Worm (Caenorhabditis elegans) whole organism, young adult: ENCODE data around the gene ben-1.
A peak's percentile ranks its signal among the peaks of the same experiment; 100 is the strongest.

Experiments
- B0336.3 ChIP-seq: fragments of 200-800 bp; sonication (Bioruptor generic); IDR thresholded peaks from 2 replicates; pipeline ENCODE4 v1.3.6; 2022; ENCODE audit warnings: missing genetic modification characterization, missing compliant biosample characterization
- D2030.7 ChIP-seq: fragments of 200-800 bp; sonication (Bioruptor generic); IDR thresholded peaks from 2 replicates; pipeline ENCODE4 v1.3.6; 2022; ENCODE audit warnings: missing genetic modification reagents, missing genetic modification characterization, missing compliant biosample characterization
- F33H1.4 ChIP-seq: fragments of 200-800 bp; sonication (Bioruptor generic); IDR thresholded peaks from 2 replicates; pipeline ENCODE4 v1.3.6; 2022; ENCODE audit warnings: missing genetic modification reagents, missing genetic modification characterization, missing compliant biosample characterization
- F49E8.2 ChIP-seq: sonication (generic microtip); optimal IDR thresholded peaks from 3 replicates; lab custom pipeline; 2017; ENCODE audit warnings: missing genetic modification characterization, mild to moderate bottlenecking, missing compliant biosample characterization, antibody characterized with exemption, moderate library complexity; ENCODE audit not compliant: insufficient read depth
- F57A8.1 ChIP-seq: fragments of 200-800 bp; sonication (Bioruptor generic); optimal IDR thresholded peaks from 2 replicates; lab custom pipeline; 2018; ENCODE audit warnings: mild to moderate bottlenecking, missing genetic modification characterization, moderate library complexity, missing compliant biosample characterization
- K11D2.4 ChIP-seq: fragments of 200-800 bp; sonication (Bioruptor generic); IDR thresholded peaks from 2 replicates; pipeline ENCODE4 v1.3.6; 2022; ENCODE audit warnings: missing genetic modification reagents, missing genetic modification characterization, missing compliant biosample characterization
- T26A5.8 ChIP-seq: sonication (generic microtip); optimal IDR thresholded peaks from 2 replicates; lab custom pipeline; 2016; ENCODE audit warnings: missing genetic modification characterization, missing compliant biosample characterization
- Y53F4B.3 ChIP-seq: fragments of 200-800 bp; sonication (Bioruptor generic); IDR thresholded peaks from 2 replicates; pipeline ENCODE4 v1.3.6; 2022; ENCODE audit warnings: missing genetic modification reagents, missing genetic modification characterization, missing compliant biosample characterization
- Y67H2A.10 ChIP-seq: fragments of 200-800 bp; sonication (Bioruptor generic); conservative IDR thresholded peaks from 2 replicates; pipeline ENCODE4 v1.3.6; 2022; ENCODE audit warnings: missing genetic modification reagents, missing genetic modification characterization, missing compliant biosample characterization
- ZK185.1 ChIP-seq: sonication (generic microtip); optimal IDR thresholded peaks from 2 replicates; lab custom pipeline; 2016; ENCODE audit warnings: mild to moderate bottlenecking, missing genetic modification characterization, missing compliant biosample characterization; ENCODE audit not compliant: poor library complexity, severe bottlenecking
- aptf-2 ChIP-seq: fragments of 200-800 bp; sonication (Bioruptor generic); conservative IDR thresholded peaks from 2 replicates; pipeline ENCODE4 v1.3.6; 2022; ENCODE audit warnings: missing genetic modification reagents, missing genetic modification characterization, missing compliant biosample characterization
- athp-1 ChIP-seq: sonication (generic microtip); optimal IDR thresholded peaks from 2 replicates; lab custom pipeline; 2017; ENCODE audit warnings: mild to moderate bottlenecking, missing genetic modification characterization, missing compliant biosample characterization
- attf-3 ChIP-seq: fragments of 200-800 bp; sonication (Bioruptor generic); conservative IDR thresholded peaks from 2 replicates; pipeline ENCODE4 v1.3.6; 2022; ENCODE audit warnings: missing genetic modification reagents, missing genetic modification characterization, missing compliant biosample characterization
- attf-5 ChIP-seq: fragments of 200-800 bp; sonication (Bioruptor generic); optimal IDR thresholded peaks from 2 replicates; lab custom pipeline; 2018; ENCODE audit warnings: mild to moderate bottlenecking, missing genetic modification characterization, missing compliant biosample characterization
- bed-2 ChIP-seq: fragments of 200-800 bp; sonication (Bioruptor generic); IDR thresholded peaks from 2 replicates; pipeline ENCODE4 v1.3.6; 2022; ENCODE audit warnings: missing genetic modification reagents, missing genetic modification characterization, missing compliant biosample characterization
- cebp-1 ChIP-seq, 2 experiments: fragments of 200-800 bp in 1 of 2; sonication (Bioruptor generic) in 1 of 2; sonication (generic microtip) in 1 of 2; IDR thresholded peaks in 1 of 2; optimal IDR thresholded peaks in 1 of 2; 2 replicates each; pipeline versions ENCODE4 v1.3.6 to Lab custom; 2017 to 2022; ENCODE audit warnings: missing compliant biosample characterization in 2 of 2, missing genetic modification characterization in 2 of 2, mild to moderate bottlenecking in 1 of 2, missing genetic modification reagents in 1 of 2, moderate library complexity in 1 of 2
- ceh-100 ChIP-seq: fragments of 200-800 bp; sonication (Bioruptor generic); IDR thresholded peaks from 2 replicates; pipeline ENCODE4 v1.3.6; 2022; ENCODE audit warnings: missing genetic modification reagents, missing genetic modification characterization, missing compliant biosample characterization
- ceh-27 ChIP-seq: fragments of 200-800 bp; sonication (Bioruptor generic); optimal IDR thresholded peaks from 2 replicates; lab custom pipeline; 2018; ENCODE audit warnings: mild to moderate bottlenecking, missing genetic modification characterization, moderate library complexity, missing compliant biosample characterization
- ceh-58 ChIP-seq: fragments of 200-800 bp; sonication (Bioruptor generic); IDR thresholded peaks from 2 replicates; pipeline ENCODE4 v1.3.6; 2022; ENCODE audit warnings: missing genetic modification characterization, missing compliant biosample characterization
- chd-7 ChIP-seq: sonication (generic microtip); optimal IDR thresholded peaks from 2 replicates; lab custom pipeline; 2016; ENCODE audit warnings: mild to moderate bottlenecking, missing genetic modification characterization, moderate library complexity, missing compliant biosample characterization
- dox-1 ChIP-seq: fragments of 200-800 bp; sonication (Bioruptor generic); IDR thresholded peaks from 2 replicates; pipeline ENCODE4 v1.3.6; 2022; ENCODE audit warnings: missing genetic modification reagents, missing genetic modification characterization, missing compliant biosample characterization
- egl-18 ChIP-seq: fragments of 200-800 bp; sonication (Bioruptor generic); IDR thresholded peaks from 2 replicates; pipeline ENCODE4 v1.3.6; 2022; ENCODE audit warnings: missing genetic modification reagents, missing genetic modification characterization, missing compliant biosample characterization
- hlh-26 ChIP-seq: fragments of 200-800 bp; sonication (Bioruptor generic); conservative IDR thresholded peaks from 2 replicates; pipeline ENCODE4 v1.3.6; 2022; ENCODE audit warnings: missing genetic modification reagents, missing genetic modification characterization, missing compliant biosample characterization
- hsf-1 ChIP-seq: fragments of 200-800 bp; sonication (Bioruptor generic); IDR thresholded peaks from 2 replicates; pipeline ENCODE4 v1.3.6; 2022; ENCODE audit warnings: missing genetic modification reagents, missing genetic modification characterization, missing compliant biosample characterization
- let-526 ChIP-seq: fragments of 200-800 bp; sonication (Bioruptor generic); IDR thresholded peaks from 2 replicates; pipeline ENCODE4 v1.3.6; 2022; ENCODE audit warnings: missing genetic modification reagents, missing genetic modification characterization, missing compliant biosample characterization
- lin-26 ChIP-seq: fragments of 200-800 bp; sonication (Bioruptor generic); IDR thresholded peaks from 2 replicates; pipeline ENCODE4 v1.3.6; 2022; ENCODE audit warnings: missing genetic modification reagents, missing genetic modification characterization, missing compliant biosample characterization
- lin-40 ChIP-seq: sonication (generic microtip); optimal IDR thresholded peaks from 2 replicates; lab custom pipeline; 2016; ENCODE audit warnings: missing genetic modification characterization, mild to moderate bottlenecking, missing compliant biosample characterization, missing genotype, missing genetic modification reagents
- lin-54 ChIP-seq: fragments of 200-800 bp; sonication (Bioruptor generic); optimal IDR thresholded peaks from 2 replicates; lab custom pipeline; 2018; ENCODE audit warnings: mild to moderate bottlenecking, missing genetic modification characterization, missing compliant biosample characterization
- lsl-1 ChIP-seq: fragments of 200-800 bp; sonication (Bioruptor generic); optimal IDR thresholded peaks from 2 replicates; lab custom pipeline; 2018; ENCODE audit warnings: mild to moderate bottlenecking, missing genetic modification characterization, moderate library complexity, missing compliant biosample characterization
- madf-6 ChIP-seq: fragments of 200-800 bp; sonication (Bioruptor generic); IDR thresholded peaks from 2 replicates; pipeline ENCODE4 v1.3.6; 2022; ENCODE audit warnings: missing genetic modification reagents, missing genetic modification characterization, missing compliant biosample characterization
- mcd-1 ChIP-seq: fragments of 200-800 bp; sonication (Bioruptor generic); IDR thresholded peaks from 2 replicates; pipeline ENCODE4 v1.3.6; 2022; ENCODE audit warnings: missing genetic modification reagents, missing genetic modification characterization, missing compliant biosample characterization
- nhr-80 ChIP-seq: sonication (generic microtip); optimal IDR thresholded peaks from 2 replicates; lab custom pipeline; 2016; ENCODE audit warnings: missing genetic modification characterization, missing compliant biosample characterization
- pbrm-1 ChIP-seq: fragments of 200-800 bp; sonication (Bioruptor generic); IDR thresholded peaks from 2 replicates; pipeline ENCODE4 v1.3.6; 2022; ENCODE audit warnings: missing genetic modification reagents, missing genetic modification characterization, missing compliant biosample characterization
- tbp1 ChIP-seq: fragments of 200-800 bp; sonication (Bioruptor generic); optimal IDR thresholded peaks from 2 replicates; lab custom pipeline; 2018; ENCODE audit warnings: mild to moderate bottlenecking, missing genetic modification characterization, missing compliant biosample characterization
- ztf-18 ChIP-seq: sonication (generic microtip); optimal IDR thresholded peaks from 2 replicates; lab custom pipeline; 2016; ENCODE audit warnings: missing genotype, mild to moderate bottlenecking, missing genetic modification characterization, missing compliant biosample characterization
- ztf-28 ChIP-seq: fragments of 200-800 bp; sonication (Bioruptor generic); IDR thresholded peaks from 2 replicates; pipeline ENCODE4 v1.3.6; 2022; ENCODE audit warnings: missing genetic modification reagents, missing genetic modification characterization, missing compliant biosample characterization

ben-1 gene

DNA sequence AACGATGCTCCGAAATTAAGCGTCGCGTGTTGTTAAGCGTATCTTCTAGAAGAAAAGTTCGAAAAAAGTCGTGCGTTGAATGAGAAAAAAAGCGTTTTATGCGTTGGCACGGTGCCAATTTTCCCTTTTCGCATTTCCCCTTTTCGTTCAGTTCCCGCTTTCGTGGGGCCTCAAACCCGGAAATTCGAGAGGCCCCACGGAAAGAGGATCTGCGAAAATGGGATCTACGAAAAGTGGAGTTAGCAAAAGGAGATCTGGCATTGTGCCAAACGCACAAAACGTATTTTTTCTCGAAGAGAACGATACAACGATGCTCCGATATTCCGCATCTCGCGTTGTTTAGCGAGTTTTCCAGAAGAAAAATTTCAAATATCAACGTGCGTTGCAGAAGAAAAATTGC, 41.6 kb downstream of the ben-1 start:
- no peak for TF ChIP-seq tbp1 (GFP tag; lab: Kevin White, UChicago)
- TF ChIP-seq attf-5 (GFP tag; lab: Kevin White, UChicago), result peak; percentile 12
- peak; percentile 18 for TF ChIP-seq chd-7 (tag; lab: Kevin White, UChicago)
- TF ChIP-seq aptf-2 (GFP tag; lab: Robert Waterston, UW), result 0 out of 2 replicates have a peak, but pooled peaks have one; percentile 50
- no peak for TF ChIP-seq B0336.3 (GFP tag; lab: Robert Waterston, UW)
- no peak for TF ChIP-seq F49E8.2 (tag; lab: Kevin White, UChicago)
- peak; percentile 11 for TF ChIP-seq lin-54 (GFP tag; lab: Kevin White, UChicago)
- 0 out of 2 replicates have a peak, but pooled peaks have one; percentile 20 for TF ChIP-seq D2030.7 (GFP tag; lab: Robert Waterston, UW)
- no peak for TF ChIP-seq hsf-1 (GFP tag; lab: Robert Waterston, UW)
- TF ChIP-seq K11D2.4, result peak; percentile 39; the same call in 1 of the 2 replicates
- TF ChIP-seq Y67H2A.10 (GFP tag; lab: Robert Waterston, UW), result 0 out of 2 replicates have a peak, but pooled peaks have one; percentile 36
- TF ChIP-seq lin-26 (GFP tag; lab: Robert Waterston, UW), result no peak
- TF ChIP-seq mcd-1 (GFP tag; lab: Robert Waterston, UW), result peak; percentile 65
- TF ChIP-seq let-526, result peak; percentile 72; the same call in 1 of the 2 replicates
- TF ChIP-seq hlh-26 (GFP tag; lab: Robert Waterston, UW), result no peak
- TF ChIP-seq attf-3 (GFP tag; lab: Robert Waterston, UW), result peak; percentile 57; the same call in 1 of the 2 replicates
- no peak for TF ChIP-seq nhr-80 (tag; lab: Kevin White, UChicago)
- TF ChIP-seq ceh-27 (GFP tag; lab: Kevin White, UChicago), result peak; percentile 39
- peak; percentile 96 for TF ChIP-seq ceh-100 (GFP tag; lab: Robert Waterston, UW)
- no peak for TF ChIP-seq egl-18 (GFP tag; lab: Robert Waterston, UW)
- peak; percentile 74; the same call in 1 of the 2 replicates for TF ChIP-seq ztf-28 (GFP tag; lab: Robert Waterston, UW)
- peak; percentile 18 for TF ChIP-seq ztf-18 (tag; lab: Kevin White, UChicago)
- TF ChIP-seq pbrm-1, result peak; percentile 22; the same call in 1 of the 2 replicates
- 0 out of 2 replicates have a peak, but pooled peaks have one; percentile 28 for TF ChIP-seq F33H1.4 (GFP tag; lab: Robert Waterston, UW)
- TF ChIP-seq bed-2 (GFP tag; lab: Robert Waterston, UW), result 0 out of 2 replicates have a peak, but pooled peaks have one; percentile 35
- no peak for TF ChIP-seq ZK185.1 (tag; lab: Kevin White, UChicago)
- TF ChIP-seq madf-6 (GFP tag; lab: Robert Waterston, UW), result peak; percentile 41
- no peak for TF ChIP-seq cebp-1 (GFP tag; IDR thresholded peaks at IDR 0.05; lab: Robert Waterston, UW)
- peak; percentile 25 for TF ChIP-seq cebp-1 (tag; optimal IDR thresholded peaks at IDR 0.05; lab: Kevin White, UChicago)
- no peak for TF ChIP-seq athp-1 (tag; lab: Kevin White, UChicago)
- TF ChIP-seq lsl-1, result peak; percentile 10
- no peak for TF ChIP-seq T26A5.8 (tag; lab: Kevin White, UChicago)
- TF ChIP-seq Y53F4B.3 (GFP tag; lab: Robert Waterston, UW), result no peak
- TF ChIP-seq F57A8.1 (GFP tag; lab: Kevin White, UChicago), result no peak
- TF ChIP-seq lin-40 (tag; lab: Kevin White, UChicago), result no peak

DNA sequence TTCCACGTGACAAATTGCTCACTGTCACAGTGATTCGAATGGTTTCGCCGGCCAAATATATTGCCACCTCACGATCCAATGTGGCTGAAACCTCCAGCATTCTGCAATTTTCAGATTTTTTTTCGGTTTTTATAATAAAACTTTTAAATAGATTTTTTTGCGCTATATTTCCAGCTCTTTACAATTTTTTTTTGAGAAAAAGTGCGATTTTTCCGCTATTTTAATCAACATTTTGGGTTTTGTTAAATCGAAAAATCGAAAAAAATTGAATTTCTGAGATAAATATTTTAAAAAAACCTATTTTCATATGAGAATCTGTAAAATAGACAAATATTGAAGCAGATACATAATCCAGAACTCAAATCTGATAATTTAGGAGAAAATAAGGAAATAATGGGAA, 42.5 kb downstream of the ben-1 start, which contains the start of gene M01F1.9:
Gene M01F1.9, minus strand, starts transcription at position 101 of the 400 bp plus-strand sequence.
- no peak for TF ChIP-seq dox-1 (GFP tag; lab: Robert Waterston, UW)
- TF ChIP-seq ceh-58 (GFP tag; lab: Robert Waterston, UW), result no peak
